Fruit fly (Drosophila melanogaster): ENCODE measurements around the gene CG9609.

CG9609 gene

DNA sequence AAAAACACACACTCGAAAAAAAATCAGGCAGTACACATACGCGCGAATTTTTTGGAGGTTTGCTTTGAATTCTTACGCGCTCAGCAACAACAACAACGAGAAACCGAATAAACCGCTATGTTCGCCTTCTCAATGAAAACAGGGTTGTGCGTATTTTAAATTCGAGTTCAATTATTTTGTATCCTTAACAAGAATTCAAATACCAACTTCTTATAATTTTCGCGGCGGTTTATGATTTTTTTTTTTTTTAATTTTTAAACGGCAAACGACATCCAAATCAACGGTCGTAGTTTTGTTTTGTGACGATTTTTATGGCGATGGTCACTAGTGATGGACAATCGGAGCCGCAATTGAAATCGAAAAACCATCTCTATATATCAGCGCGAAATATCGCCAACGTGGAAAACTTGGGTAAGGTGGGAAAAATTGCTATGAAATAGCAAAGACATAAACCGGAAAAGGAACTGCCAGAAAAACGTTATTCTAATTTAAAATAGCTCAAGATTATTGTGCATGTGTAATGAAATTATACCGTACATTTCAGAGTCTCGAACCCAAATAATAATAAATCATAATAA, 35.1 kb downstream of the CG9609 start, which contains the start of gene goe (continued):
- TF ChIP-seq CG8388 (GFP tag; optimal IDR thresholded peaks at IDR 0.05) (peak; percentile 64), Hmr (GFP tag; optimal IDR thresholded peaks at IDR 0.05) (peak; percentile 97), odd (GFP tag; optimal IDR thresholded peaks at IDR 0.05) (peak; percentile 63), CG11085 (GFP tag; IDR thresholded peaks at IDR 0.05) (peak; percentile 86), NFAT (GFP tag; IDR thresholded peaks at IDR 0.05) (peak; percentile 91), CG32772 (GFP tag; IDR thresholded peaks at IDR 0.05) (peak; percentile 70), Dad (GFP tag; optimal IDR thresholded peaks at IDR 0.05) (peak; percentile 90), dmrt11E (tag; optimal IDR thresholded peaks at IDR 0.05) (peak; percentile 68), D19B (GFP tag; optimal IDR thresholded peaks at IDR 0.05) (peak; percentile 20), abd-A (tag; optimal IDR thresholded peaks at IDR 0.05) (no peak), CG3726 (GFP tag; IDR thresholded peaks at IDR 0.05) (0 out of 3 replicates have a peak, but pooled peaks have one; percentile 28), CG12236 (GFP tag; optimal IDR thresholded peaks at IDR 0.05) (peak; percentile 81), Hr78 (GFP tag; optimal IDR thresholded peaks at IDR 0.05) (no peak), Dll (GFP tag; IDR thresholded peaks at IDR 0.05; ENCODE audit: partially characterized antibody) (peak; percentile 86), Opbp (GFP tag; IDR thresholded peaks at IDR 0.05; ENCODE audit: partially characterized antibody) (peak; percentile 98), CG8281 (tag; optimal IDR thresholded peaks at IDR 0.05) (peak; percentile 39), br (optimal IDR thresholded peaks at IDR 0.05) (no peak), nau (GFP tag; optimal IDR thresholded peaks at IDR 0.05) (peak; percentile 17), CG14050 (GFP tag; IDR thresholded peaks at IDR 0.05) (peak; percentile 65), CG10543 (GFP tag; optimal IDR thresholded peaks at IDR 0.05) (peak; percentile 89), Oli (tag; optimal IDR thresholded peaks at IDR 0.05) (peak; percentile 45), YL-1 (GFP tag; optimal IDR thresholded peaks at IDR 0.05) (peak; percentile 50), cad (GFP tag; optimal IDR thresholded peaks at IDR 0.05) (no peak), E2f2 (GFP tag; IDR thresholded peaks at IDR 0.05) (peak; percentile 83), ase (GFP tag; IDR thresholded peaks at IDR 0.05) (peak; percentile 73; the same call in 2 of the 3 replicates), CG6683 (GFP tag; optimal IDR thresholded peaks at IDR 0.05) (peak; percentile 56), CG15073 (GFP tag; optimal IDR thresholded peaks at IDR 0.05) (no peak), C15 (GFP tag; IDR thresholded peaks at IDR 0.05) (peak; percentile 69; the same call in 1 of the 3 replicates), TFAM (GFP tag; optimal IDR thresholded peaks at IDR 0.05) (no peak), CG9876 (GFP tag; optimal IDR thresholded peaks at IDR 0.05) (peak; percentile 95), fd102C (GFP tag; optimal IDR thresholded peaks at IDR 0.05) (peak; percentile 33), Dref (GFP tag; IDR thresholded peaks at IDR 0.05) (peak; percentile 65), ro (GFP tag; IDR thresholded peaks at IDR 0.05) (peak; percentile 19; the same call in 1 of the 2 replicates), yki (optimal IDR thresholded peaks at IDR 0.05) (no peak), ato (GFP tag; IDR thresholded peaks at IDR 0.05; ENCODE audit: partially characterized antibody) (peak; percentile 63), Aef1 (GFP tag; IDR thresholded peaks at IDR 0.05) (peak; percentile 76), prd (optimal IDR thresholded peaks at IDR 0.05) (no peak), prd (GFP tag; IDR thresholded peaks at IDR 0.05) (peak; percentile 73), CG18599 (GFP tag; optimal IDR thresholded peaks at IDR 0.05) (peak; percentile 73), CG13296 (GFP tag; optimal IDR thresholded peaks at IDR 0.05) (peak; percentile 73), CG10267 (tag; optimal IDR thresholded peaks at IDR 0.05) (peak; percentile 62), kni (GFP tag; optimal IDR thresholded peaks at IDR 0.05) (peak; percentile 5), pb (GFP tag; optimal IDR thresholded peaks at IDR 0.05) (peak; percentile 65), run (tag; optimal IDR thresholded peaks at IDR 0.05) (peak; percentile 53), chn (GFP tag; optimal IDR thresholded peaks at IDR 0.05) (peak; percentile 81), CG6854 (GFP tag; optimal IDR thresholded peaks at IDR 0.05) (peak; percentile 50), CG11723 (GFP tag; optimal IDR thresholded peaks at IDR 0.05) (peak; percentile 64), HLH54F (GFP tag; optimal IDR thresholded peaks at IDR 0.05) (peak; percentile 83), CG9727 (GFP tag; optimal IDR thresholded peaks at IDR 0.05) (peak; percentile 84), ssp (GFP tag; IDR thresholded peaks at IDR 0.05) (peak; percentile 63)
